Fruit fly (Drosophila melanogaster) Kc167 (cell line): ENCODE data around the gene CG14882.

Experiments used
- Myc ChIP-seq: fragments of >200 bp; optimal IDR thresholded peaks from 2 replicates; lab custom pipeline; 2017; ENCODE audit warnings: missing external identifiers
- Sin3A ChIP-seq: fragments of >200 bp; optimal IDR thresholded peaks from 2 replicates; lab custom pipeline; 2018; ENCODE audit warnings: missing external identifiers
- h ChIP-seq: fragments of >200 bp; optimal IDR thresholded peaks from 3 replicates; lab custom pipeline; 2018; ENCODE audit warnings: missing external identifiers
- insv ChIP-seq: fragments of >200 bp; optimal IDR thresholded peaks from 3 replicates; lab custom pipeline; 2018; ENCODE audit warnings: missing external identifiers
- psq ChIP-seq: fragments of >200 bp; optimal IDR thresholded peaks from 2 replicates; lab custom pipeline; 2017; ENCODE audit warnings: missing external identifiers
- ttk ChIP-seq: sonication (Bioruptor generic); optimal IDR thresholded peaks from 2 replicates; lab custom pipeline; 2017; ENCODE audit warnings: missing external identifiers

Gene CG14882

DNA sequence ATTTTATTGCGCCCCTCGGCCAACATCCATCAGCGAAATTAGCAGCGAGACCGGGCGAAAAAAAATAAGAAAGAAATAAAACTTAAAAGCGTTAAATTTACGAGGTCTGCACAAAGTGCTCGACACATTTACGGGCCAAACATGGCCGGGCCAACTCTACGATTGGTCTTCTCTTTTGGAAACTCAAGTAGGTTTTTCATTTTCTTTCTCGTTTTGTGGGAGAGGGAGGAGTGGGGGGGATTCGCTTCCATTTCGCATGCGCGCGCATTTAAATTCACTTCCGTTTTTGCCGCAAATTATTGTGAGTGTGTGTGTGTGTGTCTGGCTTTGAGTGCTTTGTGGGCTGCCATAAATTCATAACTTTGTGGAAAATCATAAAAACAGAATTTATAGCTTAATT lies 15.5 kb upstream of the CG14882 start:
- TF ChIP-seq ttk (no peak), psq (lab: Kevin White, UChicago) (no peak), insv (lab: Kevin White, UChicago) (no peak), Myc (lab: Kevin White, UChicago) (no peak), Sin3A (lab: Kevin White, UChicago) (no peak), h (lab: Kevin White, UChicago) (no peak)

- no peak for TF ChIP-seq psq (lab: Kevin White, UChicago)
- no peak for TF ChIP-seq h (lab: Kevin White, UChicago)
- TF ChIP-seq Sin3A (lab: Kevin White, UChicago) = no peak
Observed at dm6 chr3R:16430381-16430780, 12.6 kb upstream of the CG14882 start, which contains the start of gene CG31279. TSS of gene CG31279 (plus strand) at chr3R:16430681.

DNA sequence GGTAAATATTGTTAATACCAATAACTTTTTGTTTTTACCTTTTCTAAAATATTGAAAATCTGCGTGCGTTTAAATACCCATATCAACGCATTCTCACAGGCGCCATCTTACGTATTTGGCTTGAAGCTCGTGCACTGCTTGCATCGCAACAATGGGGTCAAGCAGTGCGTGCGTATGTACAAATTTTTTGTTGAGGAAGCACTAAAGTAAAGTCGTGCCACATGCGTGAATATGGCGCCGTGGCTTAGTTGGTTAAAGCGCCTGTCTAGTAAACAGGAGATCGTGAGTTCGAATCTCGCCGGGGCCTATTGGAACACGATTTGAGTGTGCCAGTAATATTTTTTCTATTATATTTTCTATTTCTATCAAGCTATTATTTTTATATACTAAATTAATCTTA lies 11.3 kb upstream of the CG14882 start:
- TF ChIP-seq Sin3A (lab: Kevin White, UChicago) (no peak), ttk (no peak), h (lab: Kevin White, UChicago) (no peak), Myc (lab: Kevin White, UChicago) (no peak), psq (lab: Kevin White, UChicago) (no peak), insv (lab: Kevin White, UChicago) (no peak)

- no peak for TF ChIP-seq h (lab: Kevin White, UChicago)
- TF ChIP-seq psq (lab: Kevin White, UChicago) = no peak
- no peak for TF ChIP-seq Sin3A (lab: Kevin White, UChicago)
- TF ChIP-seq ttk = no peak
- no peak for TF ChIP-seq insv (lab: Kevin White, UChicago)
- TF ChIP-seq Myc (lab: Kevin White, UChicago) = no peak
Observed at dm6 chr3R:16432665-16433065, 10.3 kb upstream of the CG14882 start, which contains the start of gene Fntb. TSS of gene Fntb (plus strand) at chr3R:16432998.

dm6 chr3R:16434599-16434998 lies 8.4 kb upstream of the CG14882 start, which contains the start of gene CG14881:
TSS of gene CG14881 (plus strand) at chr3R:16434899.
- TF ChIP-seq ttk = no peak
- no peak for TF ChIP-seq h (lab: Kevin White, UChicago)
- no peak for TF ChIP-seq psq (lab: Kevin White, UChicago)
- no peak for TF ChIP-seq insv (lab: Kevin White, UChicago)
- TF ChIP-seq Myc (lab: Kevin White, UChicago) = no peak
- TF ChIP-seq Sin3A (lab: Kevin White, UChicago) = no peak

DNA sequence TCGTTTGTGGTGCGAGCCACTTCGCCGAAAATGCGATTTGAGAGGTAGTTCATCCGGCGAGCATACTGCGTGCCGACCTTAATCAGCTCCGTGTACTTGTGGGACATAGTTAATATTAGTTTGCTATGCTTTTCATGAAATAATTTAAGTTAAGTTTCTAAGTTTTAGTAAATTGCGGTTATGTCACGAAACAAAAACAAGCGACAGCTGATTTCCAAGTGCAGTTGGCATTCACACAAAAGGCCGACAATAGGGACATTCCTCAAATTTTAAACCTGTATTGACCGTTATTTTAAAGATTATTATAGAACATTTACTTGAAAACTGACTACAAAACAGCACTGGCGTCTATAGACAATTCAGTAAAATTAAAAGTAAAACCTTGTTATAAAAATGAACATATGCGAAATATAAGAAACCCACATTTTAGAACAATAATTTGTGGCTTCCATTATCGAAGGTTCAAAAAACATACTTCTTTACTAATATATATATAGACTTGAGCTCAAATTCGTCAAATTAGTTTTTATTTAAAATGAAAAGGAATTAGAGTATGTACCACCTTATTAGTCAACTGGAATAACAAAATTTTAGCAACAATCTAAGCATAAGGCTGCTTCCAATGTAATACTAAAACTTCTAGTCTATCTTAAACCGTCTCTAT lies 6.5 kb upstream of the CG14882 start, which contains the start of gene mRpS33:
Gene mRpS33, minus strand, starts transcription at position 224 of the 664 bp plus-strand sequence.
- TF ChIP-seq ttk (no peak), Myc (lab: Kevin White, UChicago) (no peak), insv (lab: Kevin White, UChicago) (no peak), psq (lab: Kevin White, UChicago) (no peak), h (lab: Kevin White, UChicago) (no peak), Sin3A (lab: Kevin White, UChicago) (no peak)

dm6 chr3R:16441367-16441923 lies 1.6 kb upstream of the CG14882 start, which contains the start of gene ema:
TSS of gene ema (minus strand) at chr3R:16441661.
- TF ChIP-seq psq (lab: Kevin White, UChicago) (no peak), ttk (no peak), Myc (lab: Kevin White, UChicago) (no peak), insv (lab: Kevin White, UChicago) (no peak), h (lab: Kevin White, UChicago) (no peak)

DNA sequence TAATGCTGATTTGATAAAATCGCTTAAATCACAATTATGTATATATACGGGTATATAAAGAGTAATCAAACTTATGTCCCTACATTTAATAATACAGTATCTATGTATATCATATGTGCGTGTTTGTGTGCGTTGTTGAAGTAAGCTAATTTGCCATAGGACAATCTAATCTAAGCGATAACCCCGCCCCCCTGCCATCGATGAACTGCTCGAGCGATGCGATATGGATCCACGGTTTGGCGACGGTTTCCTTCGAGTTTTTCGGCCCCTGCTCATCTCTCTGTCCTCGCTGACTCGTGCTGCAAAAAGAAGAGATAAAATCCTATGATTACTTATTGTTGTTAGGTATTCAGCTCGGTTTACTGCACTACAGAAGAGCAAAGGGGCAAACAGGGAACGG lies 3.8 kb downstream of the CG14882 start:
- no peak for TF ChIP-seq Myc (lab: Kevin White, UChicago)

dm6 chr3R:16447448-16448045 lies 4.5 kb downstream of the CG14882 start:
- TF ChIP-seq psq (lab: Kevin White, UChicago) = no peak
- no peak for TF ChIP-seq h (lab: Kevin White, UChicago)
- TF ChIP-seq Myc (lab: Kevin White, UChicago) = no peak
- no peak for TF ChIP-seq insv (lab: Kevin White, UChicago)
- TF ChIP-seq Sin3A (lab: Kevin White, UChicago) = no peak
- no peak for TF ChIP-seq ttk

DNA sequence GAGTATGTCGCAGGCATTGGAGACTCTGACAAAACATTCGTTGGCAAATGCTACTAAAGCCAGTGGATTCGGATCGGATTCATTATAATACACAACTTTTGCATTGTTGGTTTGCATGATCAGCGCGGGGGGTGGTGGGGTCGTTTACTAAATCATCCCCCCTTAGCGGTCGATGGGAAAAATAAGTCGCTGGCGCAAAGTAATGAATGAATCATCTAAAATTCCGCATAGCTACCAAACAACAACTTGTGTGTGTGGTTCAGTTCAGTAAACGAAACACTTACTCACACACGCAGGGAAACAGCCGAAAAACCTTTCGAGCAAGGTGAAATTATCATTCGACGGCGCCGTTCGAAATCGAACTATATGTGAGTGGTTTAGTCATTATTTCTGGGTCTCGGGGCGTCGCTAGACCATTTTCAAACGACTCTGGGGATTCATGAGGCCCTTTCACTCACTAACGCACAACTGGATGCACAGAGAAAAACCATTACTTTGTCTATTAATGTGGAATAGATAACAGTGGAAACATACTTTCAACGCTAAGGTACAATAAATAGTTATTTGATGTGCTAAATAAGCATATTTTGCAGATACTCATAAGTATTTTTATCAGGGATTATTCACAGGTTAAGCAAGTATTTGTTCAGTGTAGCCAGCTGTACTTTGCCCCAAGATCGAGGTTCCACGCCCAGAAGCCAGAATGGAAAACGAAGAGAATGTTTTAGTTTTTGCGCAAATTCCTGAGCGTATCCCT lies 5.5 kb downstream of the CG14882 start:
- TF ChIP-seq psq (lab: Kevin White, UChicago) = no peak
- TF ChIP-seq ttk = no peak
- TF ChIP-seq Sin3A (lab: Kevin White, UChicago) = no peak
- no peak for TF ChIP-seq Myc (lab: Kevin White, UChicago)
- TF ChIP-seq h (lab: Kevin White, UChicago) = no peak
- no peak for TF ChIP-seq insv (lab: Kevin White, UChicago)

DNA sequence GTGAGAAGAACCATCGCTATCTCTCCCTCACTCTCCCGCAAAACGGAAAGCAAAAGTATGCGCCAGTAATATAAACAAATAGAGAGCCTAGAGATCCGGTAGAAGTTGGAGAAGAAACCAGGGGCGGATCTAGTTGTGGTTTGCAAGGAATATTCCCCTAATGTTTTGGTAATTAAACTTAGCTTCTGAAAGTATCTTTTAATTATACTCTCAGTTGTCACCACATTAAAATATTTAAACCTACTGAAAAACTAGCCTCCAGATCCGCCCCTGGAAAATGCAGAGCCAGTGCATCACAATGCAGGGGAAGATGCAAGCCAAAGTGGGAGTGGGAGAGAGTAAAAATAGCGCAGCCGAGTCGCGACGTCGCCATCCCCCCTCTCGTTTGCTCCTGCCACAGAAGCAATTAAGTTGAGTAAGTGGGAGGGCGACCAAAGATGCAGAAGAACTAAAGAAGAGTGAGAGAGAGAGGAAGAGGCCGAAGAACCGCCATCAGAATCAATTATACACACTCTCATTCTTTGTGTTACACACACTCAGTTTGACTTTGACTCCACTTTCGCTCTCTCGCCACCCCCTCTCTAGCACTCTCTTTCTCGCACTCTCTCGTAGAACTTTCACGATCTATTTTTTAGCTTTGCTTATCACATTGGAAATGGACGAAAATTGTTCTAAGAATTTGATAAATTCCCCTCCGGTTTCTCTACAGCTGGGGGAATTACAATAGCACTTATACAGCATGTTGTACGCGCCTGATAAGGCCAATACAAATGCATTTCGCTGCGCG lies 6.4 kb downstream of the CG14882 start:
- TF ChIP-seq h (lab: Kevin White, UChicago) (no peak), ttk (no peak), Myc (lab: Kevin White, UChicago) (no peak), psq (lab: Kevin White, UChicago) (no peak), Sin3A (lab: Kevin White, UChicago) (no peak), insv (lab: Kevin White, UChicago) (no peak)
